Fruit fly (Drosophila melanogaster) whole organism, embryonic: ENCODE data around the gene Zw.

Source experiments
- ATbp ChIP-seq: fragments of 200-800 bp; sonication (Bioruptor generic); optimal IDR thresholded peaks from 2 replicates; lab custom pipeline; 2017; ENCODE audit warnings: missing biosample characterization, mild to moderate bottlenecking, missing genetic modification characterization, missing genetic modification reagents
- Adf1 ChIP-seq: fragments of 200-800 bp; sonication (Bioruptor generic); IDR thresholded peaks from 2 replicates; pipeline ENCODE4 v1.3.6; 2022; ENCODE audit warnings: missing biosample characterization, missing genetic modification characterization
- CG10147 ChIP-seq: fragments of 200-800 bp; sonication (Bioruptor generic); optimal IDR thresholded peaks from 2 replicates; lab custom pipeline; 2019; ENCODE audit warnings: missing biosample characterization, mild to moderate bottlenecking, missing genetic modification characterization, moderate library complexity
- CG10267 ChIP-seq: fragments of 200-800 bp; sonication (Bioruptor generic); optimal IDR thresholded peaks from 2 replicates; lab custom pipeline; 2018; ENCODE audit warnings: missing biosample characterization, mild to moderate bottlenecking, missing genetic modification characterization, moderate library complexity
- CG10654 ChIP-seq: fragments of 200-800 bp; sonication (Bioruptor generic); optimal IDR thresholded peaks from 2 replicates; lab custom pipeline; 2016; ENCODE audit warnings: missing biosample characterization, missing genetic modification characterization
- CG11085 ChIP-seq: fragments of 200-800 bp; sonication (Bioruptor generic); IDR thresholded peaks from 2 replicates; pipeline ENCODE4 v1.3.6; 2022; ENCODE audit warnings: missing biosample characterization, missing genetic modification characterization
- CG12155 ChIP-seq: fragments of 200-800 bp; sonication (Bioruptor generic); optimal IDR thresholded peaks from 3 replicates; lab custom pipeline; 2016; ENCODE audit warnings: missing biosample characterization, missing genetic modification characterization
- CG12391 ChIP-seq: fragments of 200-800 bp; sonication (Bioruptor generic); optimal IDR thresholded peaks from 3 replicates; lab custom pipeline; 2018; ENCODE audit warnings: missing biosample characterization, mild to moderate bottlenecking, missing genetic modification characterization, moderate library complexity
- CG14014 ChIP-seq: fragments of 200-800 bp; sonication (Bioruptor generic); IDR thresholded peaks from 2 replicates; pipeline ENCODE4 v1.3.6; 2022; ENCODE audit warnings: missing biosample characterization, missing genetic modification characterization
- CG15696 ChIP-seq: fragments of 200-800 bp; sonication (Bioruptor generic); optimal IDR thresholded peaks from 2 replicates; lab custom pipeline; 2019; ENCODE audit warnings: missing biosample characterization, mild to moderate bottlenecking, missing genetic modification characterization, moderate library complexity
- CG16863 ChIP-seq: fragments of 200-800 bp; sonication (Bioruptor generic); optimal IDR thresholded peaks from 3 replicates; lab custom pipeline; 2016; ENCODE audit warnings: missing biosample characterization, missing genetic modification characterization
- CG2712 ChIP-seq: fragments of 200-800 bp; optimal IDR thresholded peaks from 3 replicates; lab custom pipeline; 2019; ENCODE audit warnings: missing biosample characterization, mild to moderate bottlenecking, missing genetic modification characterization, moderate library complexity
- CG31441 ChIP-seq: fragments of 200-800 bp; sonication (Bioruptor generic); IDR thresholded peaks from 2 replicates; pipeline ENCODE4 v1.3.6; 2022; ENCODE audit warnings: missing biosample characterization, missing genetic modification characterization
- CG43689 ChIP-seq: fragments of 200-800 bp; sonication (Bioruptor generic); IDR thresholded peaks from 2 replicates; pipeline ENCODE4 v1.3.6; 2022; ENCODE audit warnings: missing biosample characterization, missing genetic modification characterization
- CG4854 ChIP-seq: fragments of 200-800 bp; sonication (Bioruptor generic); optimal IDR thresholded peaks from 2 replicates; lab custom pipeline; 2016; ENCODE audit warnings: missing biosample characterization, missing genetic modification characterization, inconsistent platforms
- CG6254 ChIP-seq: fragments of 200-800 bp; sonication (Bioruptor generic); optimal IDR thresholded peaks from 3 replicates; lab custom pipeline; 2017; ENCODE audit warnings: mild to moderate bottlenecking, missing biosample characterization, missing genetic modification reagents, missing genetic modification characterization
- CG6654 ChIP-seq: fragments of 200-800 bp; sonication (Bioruptor generic); optimal IDR thresholded peaks from 2 replicates; lab custom pipeline; 2017; ENCODE audit warnings: missing biosample characterization, mild to moderate bottlenecking, missing genetic modification characterization
- CG6813 ChIP-seq: fragments of 200-800 bp; sonication (Bioruptor generic); optimal IDR thresholded peaks from 2 replicates; lab custom pipeline; 2017; ENCODE audit warnings: missing biosample characterization, missing genetic modification characterization, mild to moderate bottlenecking, moderate library complexity, missing genetic modification reagents
- CG7786 ChIP-seq: fragments of 200-800 bp; sonication (Bioruptor generic); optimal IDR thresholded peaks from 2 replicates; lab custom pipeline; 2016; ENCODE audit warnings: missing biosample characterization, missing genetic modification characterization
- CG7928 ChIP-seq: fragments of 200-800 bp; sonication (Bioruptor generic); optimal IDR thresholded peaks from 2 replicates; lab custom pipeline; 2017; ENCODE audit warnings: missing biosample characterization, mild to moderate bottlenecking, missing genetic modification characterization
- CG8924 ChIP-seq: fragments of 200-800 bp; optimal IDR thresholded peaks from 3 replicates; lab custom pipeline; 2019; ENCODE audit warnings: missing biosample characterization, mild to moderate bottlenecking, missing genetic modification characterization, moderate library complexity
- Dbx ChIP-seq: fragments of 200-800 bp; sonication (Bioruptor generic); IDR thresholded peaks from 3 replicates; pipeline ENCODE4 v1.3.6; 2022; ENCODE audit warnings: missing biosample characterization, missing genetic modification characterization
- Dek ChIP-seq: fragments of 200-800 bp; sonication (Bioruptor generic); optimal IDR thresholded peaks from 3 replicates; lab custom pipeline; 2019; ENCODE audit warnings: missing biosample characterization, mild to moderate bottlenecking, missing genetic modification characterization, moderate library complexity
- HLH54F ChIP-seq: fragments of 200-800 bp; sonication (Bioruptor generic); optimal IDR thresholded peaks from 3 replicates; lab custom pipeline; 2016; ENCODE audit warnings: missing biosample characterization, missing genetic modification characterization
- HLHmδ ChIP-seq: fragments of 200-800 bp; sonication (Bioruptor generic); optimal IDR thresholded peaks from 2 replicates; lab custom pipeline; 2018; ENCODE audit warnings: missing biosample characterization, mild to moderate bottlenecking, missing genetic modification characterization, moderate library complexity
- Hr51 ChIP-seq, 2 experiments: fragments of 200-800 bp; sonication (Bioruptor generic); optimal IDR thresholded peaks; 2 replicates in 1 of 2; 3 replicates in 1 of 2; lab custom pipeline; 2016 to 2018; ENCODE audit warnings: missing biosample characterization in 2 of 2, missing genetic modification characterization in 2 of 2, mild to moderate bottlenecking in 1 of 2, moderate library complexity in 1 of 2
- NK7.1 ChIP-seq: fragments of 200-800 bp; sonication (Bioruptor generic); optimal IDR thresholded peaks from 3 replicates; lab custom pipeline; 2016; ENCODE audit warnings: missing biosample characterization, missing genetic modification characterization
- NfI ChIP-seq: fragments of 200-800 bp; sonication (Bioruptor generic); optimal IDR thresholded peaks from 3 replicates; lab custom pipeline; 2018; ENCODE audit warnings: missing biosample characterization, mild to moderate bottlenecking, missing genetic modification characterization, moderate library complexity
- Oaz ChIP-seq: fragments of 200-800 bp; sonication (Bioruptor generic); IDR thresholded peaks from 2 replicates; pipeline ENCODE4 v1.3.6; 2022; ENCODE audit warnings: missing biosample characterization, missing genetic modification characterization
- Ravus ChIP-seq: fragments of 200-800 bp; sonication (Bioruptor generic); IDR thresholded peaks from 2 replicates; pipeline ENCODE4 v1.3.6; 2022; ENCODE audit warnings: missing biosample characterization, missing genetic modification characterization
- Six4 ChIP-seq: fragments of 200-800 bp; sonication (Bioruptor generic); optimal IDR thresholded peaks from 2 replicates; lab custom pipeline; 2016; ENCODE audit warnings: missing biosample characterization, missing genetic modification characterization
- aop ChIP-seq: fragments of 200-800 bp; sonication (Bioruptor generic); IDR thresholded peaks from 2 replicates; pipeline ENCODE4 v1.3.6; 2022; ENCODE audit warnings: missing biosample characterization, missing genetic modification characterization
- ase ChIP-seq: fragments of 200-800 bp; sonication (Bioruptor generic); IDR thresholded peaks from 3 replicates; pipeline ENCODE4 v1.3.6; 2022; ENCODE audit warnings: missing biosample characterization, missing genetic modification characterization
- bbx ChIP-seq: fragments of 200-800 bp; sonication (Bioruptor generic); IDR thresholded peaks from 2 replicates; pipeline ENCODE4 v1.3.6; 2022; ENCODE audit warnings: missing biosample characterization, missing genetic modification characterization; ENCODE audit not compliant: partially characterized antibody
- chinmo ChIP-seq: fragments of 200-800 bp; sonication (Bioruptor generic); IDR thresholded peaks from 4 replicates; pipeline ENCODE4 v1.3.6; 2022; ENCODE audit warnings: missing biosample characterization, missing genetic modification characterization; ENCODE audit not compliant: partially characterized antibody
- corto ChIP-seq: fragments of 200-800 bp; sonication (Bioruptor generic); optimal IDR thresholded peaks from 2 replicates; lab custom pipeline; 2016; ENCODE audit warnings: missing biosample characterization, mild to moderate bottlenecking, missing genetic modification characterization, moderate library complexity
- danr ChIP-seq: fragments of 200-800 bp; sonication (Bioruptor generic); IDR thresholded peaks from 2 replicates; pipeline ENCODE4 v1.3.6; 2022; ENCODE audit warnings: missing biosample characterization, missing genetic modification characterization
- disco-r ChIP-seq: fragments of 200-800 bp; sonication (Bioruptor generic); optimal IDR thresholded peaks from 2 replicates; lab custom pipeline; 2016; ENCODE audit warnings: missing biosample characterization, missing genetic modification characterization
- dysf ChIP-seq: fragments of 200-800 bp; sonication (Bioruptor generic); IDR thresholded peaks from 3 replicates; pipeline ENCODE4 v1.3.6; 2022; ENCODE audit warnings: missing biosample characterization, missing genetic modification characterization
- en ChIP-seq: fragments of 200-800 bp; sonication (Bioruptor generic); optimal IDR thresholded peaks from 2 replicates; lab custom pipeline; 2016; ENCODE audit warnings: missing biosample characterization, missing genetic modification characterization
- fd64A ChIP-seq: fragments of 200-800 bp; sonication (Bioruptor generic); optimal IDR thresholded peaks from 3 replicates; lab custom pipeline; 2018; ENCODE audit warnings: missing biosample characterization, mild to moderate bottlenecking, missing genetic modification characterization
- ftz-f1 ChIP-seq: fragments of 200-800 bp; sonication (Bioruptor generic); optimal IDR thresholded peaks from 2 replicates; lab custom pipeline; 2016; ENCODE audit warnings: missing biosample characterization, missing genetic modification characterization
- nau ChIP-seq: fragments of 200-800 bp; sonication (Bioruptor generic); optimal IDR thresholded peaks from 3 replicates; lab custom pipeline; 2017; ENCODE audit warnings: missing biosample characterization, mild to moderate bottlenecking, missing genetic modification characterization, missing genetic modification reagents
- nmo ChIP-seq: fragments of 200-800 bp; sonication (Bioruptor generic); optimal IDR thresholded peaks from 2 replicates; lab custom pipeline; 2018; ENCODE audit warnings: missing biosample characterization, mild to moderate bottlenecking, missing genetic modification characterization, moderate library complexity
- odd ChIP-seq: fragments of 200-800 bp; sonication (Bioruptor generic); optimal IDR thresholded peaks from 2 replicates; lab custom pipeline; 2017; ENCODE audit warnings: missing biosample characterization, mild to moderate bottlenecking, missing genetic modification characterization
- ranshi ChIP-seq: fragments of 200-800 bp; sonication (Bioruptor generic); IDR thresholded peaks from 2 replicates; pipeline ENCODE4 v1.3.6; 2022; ENCODE audit warnings: missing biosample characterization, missing genetic modification characterization
- row ChIP-seq: fragments of 200-800 bp; sonication (Bioruptor generic); IDR thresholded peaks from 3 replicates; pipeline ENCODE4 v1.3.6; 2022; ENCODE audit warnings: missing biosample characterization, missing genetic modification characterization
- salm ChIP-seq: fragments of 200-800 bp; sonication (Bioruptor generic); optimal IDR thresholded peaks from 2 replicates; lab custom pipeline; 2018; ENCODE audit warnings: missing biosample characterization, mild to moderate bottlenecking, missing genetic modification characterization
- seq ChIP-seq: fragments of 200-800 bp; sonication (Bioruptor generic); IDR thresholded peaks from 2 replicates; pipeline ENCODE4 v1.3.6; 2022; ENCODE audit warnings: missing biosample characterization, missing genetic modification characterization
- vfl ChIP-seq: fragments of 200-800 bp; sonication (Bioruptor generic); optimal IDR thresholded peaks from 2 replicates; lab custom pipeline; 2016; ENCODE audit warnings: missing biosample characterization, missing genetic modification characterization
- zfh2 ChIP-seq: fragments of 200-800 bp; sonication (Bioruptor generic); optimal IDR thresholded peaks from 2 replicates; lab custom pipeline; 2016; ENCODE audit warnings: missing biosample characterization, missing genetic modification characterization

Zw gene

dm6 chrX:19668405-19668804 lies 1.4 kb downstream of the Zw start (continued):
- TF ChIP-seq CG43689 (GFP tag; lab: Robert Waterston, UW) (peak; percentile 92), nau (GFP tag; lab: Kevin White, UChicago) (no peak), CG10654 (peak; percentile 88), bbx (GFP tag; lab: Robert Waterston, UW) (no peak), aop (GFP tag; lab: Robert Waterston, UW) (peak; percentile 89), HLH54F (GFP tag; lab: Kevin White, UChicago) (peak; percentile 96), odd (GFP tag; lab: Kevin White, UChicago) (peak; percentile 91), seq (GFP tag; lab: Robert Waterston, UW) (peak; percentile 95), CG10147 (GFP tag; lab: Kevin White, UChicago) (no peak), ranshi (peak; percentile 94), salm (tag; lab: Kevin White, UChicago) (peak; percentile 94), CG6254 (GFP tag; lab: Kevin White, UChicago) (peak; percentile 91), vfl (GFP tag; lab: Kevin White, UChicago) (peak; percentile 95), CG15696 (tag; lab: Kevin White, UChicago) (peak; percentile 97), dysf (GFP tag; lab: Robert Waterston, UW) (peak; percentile 95), Oaz (peak; percentile 92), NK7.1 (GFP tag; lab: Kevin White, UChicago) (peak; percentile 96), CG2712 (tag; lab: Kevin White, UChicago) (peak; percentile 95), disco-r (GFP tag; lab: Kevin White, UChicago) (peak; percentile 96), ftz-f1 (GFP tag; lab: Kevin White, UChicago) (peak; percentile 84), CG11085 (GFP tag; lab: Robert Waterston, UW) (peak; percentile 83), CG7786 (peak; percentile 98), Ravus (GFP tag; lab: Robert Waterston, UW) (peak; percentile 77), CG10267 (tag; lab: Kevin White, UChicago) (peak; percentile 87), NfI (GFP tag; lab: Kevin White, UChicago) (peak; percentile 98), HLHmδ (GFP tag; lab: Kevin White, UChicago) (peak; percentile 44), fd64A (GFP tag; lab: Kevin White, UChicago) (peak; percentile 85), CG14014 (GFP tag; lab: Robert Waterston, UW) (peak; percentile 96), CG8924 (tag; lab: Kevin White, UChicago) (peak; percentile 94), CG12155 (peak; percentile 95), Dek (tag; lab: Kevin White, UChicago) (peak; percentile 94), Adf1 (peak; percentile 68), ase (GFP tag; lab: Robert Waterston, UW) (peak; percentile 86), CG16863 (peak; percentile 98), en (GFP tag; lab: Kevin White, UChicago) (peak; percentile 96), CG4854 (peak; percentile 86), nmo (peak; percentile 97), CG6813 (GFP tag; lab: Kevin White, UChicago) (peak; percentile 92), CG31441 (GFP tag; lab: Robert Waterston, UW) (peak; percentile 91), zfh2 (GFP tag; lab: Kevin White, UChicago) (peak; percentile 98), CG7928 (peak; percentile 70), row (GFP tag; lab: Robert Waterston, UW) (peak; percentile 98), Dbx (GFP tag; lab: Robert Waterston, UW) (peak; percentile 89), Hr51 (GFP tag; optimal IDR thresholded peaks at IDR 0.05; lab: Kevin White, UChicago) (peak; percentile 93 to 96), chinmo (no peak), corto (peak; percentile 98), ATbp (peak; percentile 96), CG12391 (tag; lab: Kevin White, UChicago) (peak; percentile 96), danr (peak; percentile 86), CG6654 (GFP tag; lab: Kevin White, UChicago) (peak; percentile 78), Six4 (GFP tag; lab: Kevin White, UChicago) (peak; percentile 94)
